Worm (Caenorhabditis elegans) whole organism, dauer: ENCODE measurements around the gene gcy-6.

Source experiments
- unc-62 ChIP-seq: sonication (generic microtip); optimal IDR thresholded peaks from 2 replicates; lab custom pipeline; 2017; ENCODE audit warnings: missing biosample characterization, missing genetic modification reagents, missing genetic modification characterization

gcy-6 gene

ce11 chrV:10323537-10323936 lies 9.7 kb upstream of the gcy-6 start:
- no peak for TF ChIP-seq unc-62 (GFP tag; lab: Kevin White, UChicago)

- no peak for TF ChIP-seq unc-62 (GFP tag; lab: Kevin White, UChicago)
Measured at ce11 chrV:10320101-10320761, 6.4 kb upstream of the gcy-6 start, which contains the start of the genes gna-1 and B0024.13. Gene gna-1, minus strand, starts transcription at chrV:10320151. Gene B0024.13, plus strand, starts transcription at chrV:10320711.

- no peak for TF ChIP-seq unc-62 (GFP tag; lab: Kevin White, UChicago)
Measured at ce11 chrV:10319434-10319833, 5.6 kb upstream of the gcy-6 start, which contains the start of gene B0024.11. Gene B0024.11, minus strand, starts transcription at chrV:10319534.

- TF ChIP-seq unc-62 (GFP tag; lab: Kevin White, UChicago) = no peak
Measured at ce11 chrV:10317294-10317693, 3.4 kb upstream of the gcy-6 start, which contains the start of gene asps-1. Gene asps-1, minus strand, starts transcription at chrV:10317394.

- no peak for TF ChIP-seq unc-62 (GFP tag; lab: Kevin White, UChicago)
Measured at ce11 chrV:10314371-10314770, 518 bp upstream of the gcy-6 start, which contains the start of gene trx-2. Gene trx-2, plus strand, starts transcription at chrV:10314671.

- no peak for TF ChIP-seq unc-62 (GFP tag; lab: Kevin White, UChicago)
Measured at ce11 chrV:10307283-10307682, 6.6 kb downstream of the gcy-6 start, which contains the start of gene che-12. Gene che-12, minus strand, starts transcription at chrV:10307383.

ce11 chrV:10297099-10297498 lies 16.8 kb downstream of the gcy-6 start, which contains the start of gene B0024.4:
Gene B0024.4, plus strand, starts transcription at chrV:10297399.
- TF ChIP-seq unc-62 (GFP tag; lab: Kevin White, UChicago) = no peak

- TF ChIP-seq unc-62 (GFP tag; lab: Kevin White, UChicago) = no peak
Measured at ce11 chrV:10294549-10294948, 19.3 kb downstream of the gcy-6 start, which contains the start of gene col-150. Gene col-150, minus strand, starts transcription at chrV:10294649.

- TF ChIP-seq unc-62 (GFP tag; lab: Kevin White, UChicago) = no peak
Measured at ce11 chrV:10292819-10293357, 21.0 kb downstream of the gcy-6 start, which contains the start of gene col-149. Gene col-149, minus strand, starts transcription at chrV:10292869.

ce11 chrV:10291848-10292247 lies 22.0 kb downstream of the gcy-6 start:
- TF ChIP-seq unc-62 (GFP tag; lab: Kevin White, UChicago) = no peak

ce11 chrV:10289743-10290142 lies 24.1 kb downstream of the gcy-6 start, which contains the start of gene B0024.15:
Gene B0024.15, plus strand, starts transcription at chrV:10290043.
- TF ChIP-seq unc-62 (GFP tag; lab: Kevin White, UChicago) = no peak

ce11 chrV:10287260-10287659 lies 26.6 kb downstream of the gcy-6 start, which contains the start of gene B0024.3:
Gene B0024.3, plus strand, starts transcription at chrV:10287560.
- TF ChIP-seq unc-62 (GFP tag; lab: Kevin White, UChicago) = no peak

ce11 chrV:10285853-10286252 lies 28.0 kb downstream of the gcy-6 start:
- no peak for TF ChIP-seq unc-62 (GFP tag; lab: Kevin White, UChicago)

ce11 chrV:10283444-10283843 lies 30.4 kb downstream of the gcy-6 start, which contains the start of gene lys-3:
Gene lys-3, minus strand, starts transcription at chrV:10283544.
- no peak for TF ChIP-seq unc-62 (GFP tag; lab: Kevin White, UChicago)

ce11 chrV:10281374-10281773 lies 32.5 kb downstream of the gcy-6 start, which contains the start of gene lys-2:
Gene lys-2, minus strand, starts transcription at chrV:10281474.
- no peak for TF ChIP-seq unc-62 (GFP tag; lab: Kevin White, UChicago)

- no peak for TF ChIP-seq unc-62 (GFP tag; lab: Kevin White, UChicago)
Measured at ce11 chrV:10280112-10280511, 33.7 kb downstream of the gcy-6 start.
